Fruit fly (Drosophila melanogaster) S2 (cell line): ENCODE data around the gene Dh44.
A peak's percentile ranks its signal among the peaks of the same experiment; 100 is the strongest.

Experiments
- CG8478 ChIP-seq: fragments of >200 bp; optimal IDR thresholded peaks from 2 replicates; lab custom pipeline; 2018
- CTCF ChIP-seq, 2 experiments: fragments of >200 bp; optimal IDR thresholded peaks; 2 replicates each; lab custom pipeline; 2018

Gene Dh44

dm6 chr3R:9637882-9638281 is at the start of gene Dh44:
Gene Dh44 (plus strand): TSS chr3R:9638182.
- TF ChIP-seq CTCF (optimal IDR thresholded peaks at IDR 0.05; lab: Kevin White, UChicago) = no peak
- TF ChIP-seq CG8478 = no peak

- TF ChIP-seq CG8478 (no peak), CTCF (optimal IDR thresholded peaks at IDR 0.05; lab: Kevin White, UChicago) (peak; percentile 4 to 35)
Observed at dm6 chr3R:9590952-9591532, 46.9 kb upstream of the Dh44 start, which contains the start of the genes bocks and CG8312. Gene bocks (minus strand): TSS chr3R:9591002. Gene CG8312 (plus strand): TSS chr3R:9591309.

dm6 chr3R:9591769-9592388 is 46.1 kb upstream of the Dh44 start:
- TF ChIP-seq CG8478 (no peak), CTCF (optimal IDR thresholded peaks at IDR 0.05; lab: Kevin White, UChicago) (no peak)

DNA sequence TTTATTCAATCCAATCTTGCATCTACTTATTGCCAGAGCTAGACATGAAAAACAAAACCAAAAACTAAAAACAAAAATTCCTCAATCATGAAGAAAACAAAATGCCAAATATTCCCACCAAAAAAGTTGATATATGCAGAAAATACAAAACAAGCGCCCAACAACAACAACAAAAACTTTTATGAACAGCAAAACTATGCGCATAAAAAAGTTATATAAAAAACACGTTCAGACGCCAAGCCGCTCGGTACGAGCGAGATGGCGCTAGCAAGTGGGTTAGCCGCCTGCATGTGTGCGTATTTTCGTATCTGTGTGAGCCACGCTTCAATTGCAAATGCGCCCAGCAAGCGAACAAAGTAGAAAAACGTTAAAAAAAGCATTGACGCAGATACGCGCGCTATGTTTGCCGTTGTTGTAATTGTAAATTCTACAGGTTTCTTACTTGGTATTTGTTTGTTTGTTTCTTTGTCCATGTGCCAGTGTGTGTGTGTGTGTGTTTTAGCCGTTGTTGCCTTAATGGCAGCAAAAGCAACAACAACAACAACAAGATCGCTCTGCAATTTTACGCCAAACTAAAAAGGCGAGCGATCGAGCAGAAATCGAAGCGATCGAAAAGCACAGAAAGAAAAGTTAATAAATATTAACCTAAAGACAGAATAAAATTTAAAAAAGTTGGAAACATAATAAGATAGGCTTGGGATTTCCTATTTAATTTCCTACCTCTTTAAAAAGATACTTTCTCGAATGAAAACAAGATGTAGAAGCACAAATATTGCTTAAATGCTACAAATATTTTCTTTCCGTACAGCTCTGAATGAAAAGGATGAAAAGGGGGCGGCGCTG is 44.4 kb upstream of the Dh44 start:
- no peak for TF ChIP-seq CTCF (optimal IDR thresholded peaks at IDR 0.05; lab: Kevin White, UChicago)
- no peak for TF ChIP-seq CG8478

DNA sequence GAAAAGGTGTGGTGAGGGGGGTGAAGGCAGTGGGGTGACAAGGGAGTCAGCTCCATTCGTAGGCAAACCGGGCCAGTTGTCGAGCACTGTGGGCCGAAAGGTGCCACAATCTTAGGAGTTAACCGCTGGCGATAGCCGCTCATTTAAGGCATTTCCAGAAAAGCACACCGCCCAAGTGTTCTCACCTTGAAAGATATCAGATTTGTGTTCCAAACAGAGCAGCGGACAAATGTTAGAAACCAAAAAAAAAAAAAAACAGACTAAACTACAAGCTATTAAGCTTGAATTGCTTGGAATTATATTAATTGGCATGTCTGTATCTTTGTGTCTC is 43.8 kb upstream of the Dh44 start:
- no peak for TF ChIP-seq CTCF (optimal IDR thresholded peaks at IDR 0.05; lab: Kevin White, UChicago)
- TF ChIP-seq CG8478 = no peak

- TF ChIP-seq CG8478 (no peak), CTCF (optimal IDR thresholded peaks at IDR 0.05; lab: Kevin White, UChicago) (no peak)
Observed at dm6 chr3R:9594839-9595238, 43.1 kb upstream of the Dh44 start.

- TF ChIP-seq CTCF (optimal IDR thresholded peaks at IDR 0.05; lab: Kevin White, UChicago) (no peak), CG8478 (no peak)
Observed at dm6 chr3R:9595681-9596357, 42.2 kb upstream of the Dh44 start.

- TF ChIP-seq CG8478 (no peak), CTCF (optimal IDR thresholded peaks at IDR 0.05; lab: Kevin White, UChicago) (no peak)
Observed at dm6 chr3R:9596615-9597014, 41.4 kb upstream of the Dh44 start.

DNA sequence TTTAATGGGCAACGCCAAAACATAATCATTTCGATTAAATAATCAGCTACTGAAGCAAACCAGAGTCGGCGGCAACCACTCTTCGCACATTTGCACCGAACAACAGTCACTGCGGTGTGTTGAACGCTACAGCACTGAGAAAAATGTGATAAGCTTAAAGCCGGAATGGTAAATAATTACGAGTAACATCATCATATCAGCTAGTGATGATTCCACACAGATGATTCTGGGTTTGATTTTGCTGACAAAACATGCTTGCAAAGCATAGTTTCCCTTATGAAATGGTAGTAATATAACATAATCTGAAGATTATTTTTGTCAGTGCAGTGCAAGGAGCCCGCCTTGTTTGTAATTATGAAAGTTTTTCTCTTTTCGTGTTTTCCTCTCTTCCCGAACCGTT is 39.9 kb upstream of the Dh44 start:
- TF ChIP-seq CTCF (optimal IDR thresholded peaks at IDR 0.05; lab: Kevin White, UChicago) (no peak), CG8478 (no peak)

dm6 chr3R:9600558-9600959 is 37.4 kb upstream of the Dh44 start:
- no peak for TF ChIP-seq CTCF (optimal IDR thresholded peaks at IDR 0.05; lab: Kevin White, UChicago)
- no peak for TF ChIP-seq CG8478

- TF ChIP-seq CG8478 = no peak
- no peak for TF ChIP-seq CTCF (optimal IDR thresholded peaks at IDR 0.05; lab: Kevin White, UChicago)
Observed at dm6 chr3R:9601949-9602348, 36.0 kb upstream of the Dh44 start.

dm6 chr3R:9603022-9603942 is 34.7 kb upstream of the Dh44 start:
- no peak for TF ChIP-seq CG8478
- no peak for TF ChIP-seq CTCF (optimal IDR thresholded peaks at IDR 0.05; lab: Kevin White, UChicago)

DNA sequence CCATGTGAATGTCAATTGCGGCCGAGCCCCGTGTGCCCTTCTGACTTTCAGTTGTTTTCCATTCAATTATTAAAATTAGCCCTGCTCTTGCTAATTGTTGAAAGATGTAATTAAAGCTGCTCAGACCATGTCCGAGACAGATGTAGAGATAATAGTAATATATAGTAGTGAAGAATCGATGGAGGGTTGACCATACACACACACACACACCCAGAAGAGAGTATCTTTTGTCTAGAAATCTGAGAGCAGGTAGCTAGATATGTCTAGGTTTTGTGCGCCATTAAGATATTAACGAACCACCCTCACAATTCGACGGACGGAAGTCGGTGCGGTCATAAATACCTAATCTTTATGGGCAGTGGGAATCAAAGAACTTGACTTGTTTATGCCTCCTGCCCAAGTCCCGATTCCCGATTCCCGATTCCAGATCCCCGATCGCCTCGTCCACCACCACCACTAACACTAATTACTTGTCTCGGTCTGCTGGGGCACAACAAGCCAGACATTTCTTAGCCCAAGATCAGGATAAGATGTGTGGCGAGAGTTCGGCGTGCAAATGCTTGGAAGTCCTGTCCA is 33.4 kb upstream of the Dh44 start:
- no peak for TF ChIP-seq CTCF (optimal IDR thresholded peaks at IDR 0.05; lab: Kevin White, UChicago)
- TF ChIP-seq CG8478 = no peak

- TF ChIP-seq CTCF (optimal IDR thresholded peaks at IDR 0.05; lab: Kevin White, UChicago) = no peak
- TF ChIP-seq CG8478 = no peak
Observed at dm6 chr3R:9605084-9605483, 32.9 kb upstream of the Dh44 start.
